Worm (Caenorhabditis elegans) whole organism, midembryonic: ENCODE results near the gene Y71H2AM.1.

Experiments used
- tab-1 ChIP-seq: fragments of 200-800 bp; sonication (Bioruptor generic); IDR thresholded peaks from 2 replicates; pipeline ENCODE4 v1.3.6; 2022; ENCODE audit warnings: missing genetic modification characterization, missing compliant biosample characterization
- ztf-23 ChIP-seq: fragments of 200-800 bp; sonication (Bioruptor generic); IDR thresholded peaks from 2 replicates; pipeline ENCODE4 v1.3.6; 2022; ENCODE audit warnings: missing genetic modification reagents, missing genetic modification characterization, missing compliant biosample characterization

DNA sequence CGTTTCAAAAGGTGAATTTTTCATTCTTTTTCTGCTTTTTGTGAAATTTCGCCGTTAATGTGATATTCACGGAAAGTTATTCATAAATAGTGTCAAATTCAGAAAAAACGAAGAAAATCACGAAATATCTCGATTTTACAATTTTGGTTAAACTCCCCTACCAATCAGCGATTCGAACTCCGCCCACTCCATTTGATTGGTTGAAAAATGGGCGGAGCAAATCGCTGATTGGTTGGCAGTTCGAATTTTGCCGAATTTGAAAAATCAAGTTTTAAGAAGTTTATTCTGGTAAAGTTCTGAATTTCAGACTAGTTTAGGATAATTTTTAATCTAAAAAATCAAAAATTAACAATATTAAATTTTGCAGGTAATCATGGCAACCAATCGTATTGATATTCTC is 37.8 kb downstream of the Y71H2AM.1 start:
- TF ChIP-seq tab-1 (GFP tag; lab: Robert Waterston, UW) (no peak), ztf-23 (GFP tag; lab: Robert Waterston, UW) (no peak)
